Worm (Caenorhabditis elegans) whole organism, L1 larva: ENCODE data around the gene sra-6.

Source experiments
- C16A3.4 ChIP-seq: fragments of 150-350 bp; optimal IDR thresholded peaks from 2 replicates; lab custom pipeline; 2014; ENCODE audit warnings: missing biosample characterization, missing genetic modification characterization
- C34B4.2 ChIP-seq: sonication (generic microtip); optimal IDR thresholded peaks from 2 replicates; lab custom pipeline; 2017; ENCODE audit warnings: mild to moderate bottlenecking, missing genetic modification characterization, missing compliant biosample characterization
- ama-1 ChIP-seq: fragments of 150-350 bp; optimal IDR thresholded peaks from 2 replicates; lab custom pipeline; 2014
- fkh-10 ChIP-seq: sonication (generic microtip); optimal IDR thresholded peaks from 2 replicates; lab custom pipeline; 2017; ENCODE audit warnings: missing biosample characterization, missing genetic modification reagents, missing genetic modification characterization
- nhr-11 ChIP-seq: fragments of 150-350 bp; optimal IDR thresholded peaks from 2 replicates; lab custom pipeline; 2014; ENCODE audit warnings: missing biosample characterization, missing genetic modification characterization
- sptf-1 ChIP-seq: fragments of 150-350 bp; optimal IDR thresholded peaks from 2 replicates; lab custom pipeline; 2014; ENCODE audit warnings: missing biosample characterization, missing genetic modification characterization
- zag-1 ChIP-seq: fragments of 150-350 bp; optimal IDR thresholded peaks from 2 replicates; lab custom pipeline; 2014; ENCODE audit warnings: missing biosample characterization, missing genetic modification characterization
- ztf-11 ChIP-seq, 2 experiments: sonication (generic microtip); optimal IDR thresholded peaks; 2 replicates each; lab custom pipeline; 2016 to 2017; ENCODE audit warnings: missing genetic modification characterization in 2 of 2, missing biosample characterization in 1 of 2, missing compliant biosample characterization in 1 of 2

DNA sequence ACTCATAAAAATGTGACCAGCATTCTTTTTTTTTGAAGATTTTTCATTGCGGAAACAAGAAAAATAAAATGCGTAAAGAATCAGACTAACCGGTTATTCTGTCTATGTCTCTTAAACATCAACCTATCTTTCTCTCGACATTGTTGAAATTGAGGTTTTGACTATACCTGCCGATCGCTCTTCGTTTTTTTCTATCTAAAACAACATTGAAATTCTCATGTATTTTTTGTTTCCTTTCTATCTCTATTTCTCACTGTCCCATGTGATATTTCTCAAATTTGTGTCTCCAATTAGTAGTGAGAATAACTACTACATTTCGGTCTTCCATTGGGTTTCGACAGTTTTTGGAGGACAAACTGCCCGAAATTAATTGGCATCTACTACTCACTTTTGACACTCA, 10.3 kb upstream of the sra-6 start:
- TF ChIP-seq C34B4.2: no peak
- no peak for TF ChIP-seq C16A3.4 (tag; lab: Kevin White, UChicago)
- TF ChIP-seq zag-1 (tag; lab: Kevin White, UChicago): no peak
- TF ChIP-seq nhr-11 (tag; lab: Kevin White, UChicago): no peak
- no peak for TF ChIP-seq sptf-1 (tag; lab: Kevin White, UChicago)
- TF ChIP-seq ama-1 (lab: Kevin White, UChicago): no peak
- no peak for TF ChIP-seq ztf-11 (tag; optimal IDR thresholded peaks at IDR 0.05; lab: Kevin White, UChicago)
- no peak for TF ChIP-seq fkh-10
